Fruit fly (Drosophila melanogaster): ENCODE data around the gene CG17193.

CG17193 gene

DNA sequence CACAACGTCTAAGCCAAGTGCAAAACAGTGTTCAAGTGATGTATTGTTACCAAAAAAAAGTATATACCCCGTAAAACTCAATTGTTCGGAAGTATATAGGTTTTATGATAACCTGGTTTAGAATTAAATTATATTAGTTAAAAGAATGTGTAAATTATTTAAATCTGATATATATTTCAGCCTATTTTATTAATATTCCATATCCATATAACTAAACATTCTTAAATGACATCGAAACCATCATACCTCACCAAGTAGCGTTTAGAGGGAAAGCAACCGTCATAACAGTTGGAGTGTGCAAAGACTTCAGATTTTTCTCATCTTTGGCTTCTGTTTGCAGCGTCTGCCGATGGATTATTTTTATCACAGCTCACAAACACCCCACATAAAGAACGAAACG lies 56.4 kb downstream of the CG17193 start (continued):
- TF ChIP-seq CG17385 (GFP tag; optimal IDR thresholded peaks at IDR 0.05): peak; percentile 77
- peak; percentile 85 for TF ChIP-seq CG32532 (GFP tag; IDR thresholded peaks at IDR 0.05)
- TF ChIP-seq CG17612 (GFP tag; IDR thresholded peaks at IDR 0.05): no peak
- TF ChIP-seq CG16815 (GFP tag; optimal IDR thresholded peaks at IDR 0.05): peak; percentile 69
- TF ChIP-seq CHES-1-like (GFP tag; optimal IDR thresholded peaks at IDR 0.05): no peak
- peak; percentile 66 for TF ChIP-seq B-H1 (GFP tag; IDR thresholded peaks at IDR 0.05)
- no peak for TF ChIP-seq Gsc (GFP tag; IDR thresholded peaks at IDR 0.05)
- peak; percentile 19 for TF ChIP-seq chn (GFP tag; optimal IDR thresholded peaks at IDR 0.05)
- TF ChIP-seq bigmax (GFP tag; optimal IDR thresholded peaks at IDR 0.05): no peak
- TF ChIP-seq fd96Cb (tag; optimal IDR thresholded peaks at IDR 0.05): peak; percentile 82
- no peak for TF ChIP-seq chinmo (GFP tag; IDR thresholded peaks at IDR 0.05; ENCODE audit: partially characterized antibody)
- peak; percentile 45; the same call in 1 of the 3 replicates for TF ChIP-seq ken (GFP tag; IDR thresholded peaks at IDR 0.05)
- peak; percentile 62; the same call in 2 of the 3 replicates for TF ChIP-seq CG14050 (GFP tag; IDR thresholded peaks at IDR 0.05)
- peak; percentile 84 for TF ChIP-seq Fer3 (tag; optimal IDR thresholded peaks at IDR 0.05)
- peak; percentile 91 for TF ChIP-seq D19B (GFP tag; optimal IDR thresholded peaks at IDR 0.05)
- peak; percentile 67 for TF ChIP-seq twi (tag; optimal IDR thresholded peaks at IDR 0.05)
- peak; percentile 79 for TF ChIP-seq sens (GFP tag)
- no peak for TF ChIP-seq sna (GFP tag; IDR thresholded peaks at IDR 0.05; ENCODE audit: partially characterized antibody)
- peak; percentile 13 to 23 for TF ChIP-seq chif (GFP tag; optimal IDR thresholded peaks at IDR 0.05)
- TF ChIP-seq al (GFP tag; IDR thresholded peaks at IDR 0.05): peak; percentile 64
- TF ChIP-seq CG12659 (GFP tag; optimal IDR thresholded peaks at IDR 0.05): peak; percentile 80
- TF ChIP-seq ci (GFP tag; IDR thresholded peaks at IDR 0.05): peak; percentile 76
- TF ChIP-seq CTCF (GFP tag; optimal IDR thresholded peaks at IDR 0.05): no peak
- no peak for TF ChIP-seq CG16779 (GFP tag; IDR thresholded peaks at IDR 0.05)
- peak; percentile 61 for TF ChIP-seq CG12219 (GFP tag; optimal IDR thresholded peaks at IDR 0.05)
- peak; percentile 65 for TF ChIP-seq CG13775 (GFP tag; optimal IDR thresholded peaks at IDR 0.05)
- TF ChIP-seq stwl (tag; optimal IDR thresholded peaks at IDR 0.05): no peak
- peak; percentile 91 for TF ChIP-seq zen (tag; optimal IDR thresholded peaks at IDR 0.05)
- peak; percentile 62; the same call in 1 of the 3 replicates for TF ChIP-seq gce (GFP tag; IDR thresholded peaks at IDR 0.05)
- TF ChIP-seq CoRest (tag; optimal IDR thresholded peaks at IDR 0.05): peak; percentile 89
- no peak for TF ChIP-seq lov (optimal IDR thresholded peaks at IDR 0.05)
- peak; percentile 81 for TF ChIP-seq lov (GFP tag; IDR thresholded peaks at IDR 0.05)
- TF ChIP-seq peb (GFP tag; IDR thresholded peaks at IDR 0.05): peak; percentile 77
- peak; percentile 65 for TF ChIP-seq bcd (GFP tag; optimal IDR thresholded peaks at IDR 0.05)
- peak; percentile 55; the same call in 1 of the 2 replicates for TF ChIP-seq ro (GFP tag; IDR thresholded peaks at IDR 0.05)
- TF ChIP-seq CG8388 (GFP tag; optimal IDR thresholded peaks at IDR 0.05): peak; percentile 88
- TF ChIP-seq tna (GFP tag; IDR thresholded peaks at IDR 0.05; ENCODE audit: partially characterized antibody): no peak
- no peak for TF ChIP-seq Rx (GFP tag; IDR thresholded peaks at IDR 0.05)
- peak; percentile 42; the same call in 1 of the 2 replicates for TF ChIP-seq bowl (GFP tag; IDR thresholded peaks at IDR 0.05)
- TF ChIP-seq Eip74EF (GFP tag; optimal IDR thresholded peaks at IDR 0.05): peak in 1 of 2 experiments; percentile 72
- TF ChIP-seq Camta (GFP tag; optimal IDR thresholded peaks at IDR 0.05): no peak
- TF ChIP-seq CG9437 (GFP tag; optimal IDR thresholded peaks at IDR 0.05): peak; percentile 58
- peak; percentile 70 for TF ChIP-seq salm (tag; optimal IDR thresholded peaks at IDR 0.05)
- TF ChIP-seq danr (GFP tag; IDR thresholded peaks at IDR 0.05): no peak
- TF ChIP-seq CG15601 (tag; optimal IDR thresholded peaks at IDR 0.05): peak; percentile 79
- peak; percentile 59 for TF ChIP-seq tio (GFP tag; optimal IDR thresholded peaks at IDR 0.05)
- peak; percentile 80 for TF ChIP-seq CG12769 (tag; optimal IDR thresholded peaks at IDR 0.05)
- TF ChIP-seq CG18619 (GFP tag; optimal IDR thresholded peaks at IDR 0.05): peak; percentile 61
- no peak for TF ChIP-seq CG2199 (GFP tag; IDR thresholded peaks at IDR 0.05)
- peak; percentile 47; the same call in 1 of the 3 replicates for TF ChIP-seq CG3726 (GFP tag; IDR thresholded peaks at IDR 0.05)
- no peak for TF ChIP-seq CG1792 (GFP tag; optimal IDR thresholded peaks at IDR 0.05)
- TF ChIP-seq CG43689 (GFP tag; IDR thresholded peaks at IDR 0.05): peak; percentile 57; the same call in 1 of the 2 replicates

All from whole organism, embryonic.